Worm (Caenorhabditis elegans) whole organism, L4 larva: ENCODE measurements around the gene W01D2.3.

ENCODE experiments used
- F10B5.3 ChIP-seq: sonication (generic microtip); optimal IDR thresholded peaks from 2 replicates; lab custom pipeline; 2016; ENCODE audit warnings: mild to moderate bottlenecking, missing genetic modification characterization, missing compliant biosample characterization
- F37D6.2 ChIP-seq: sonication (generic microtip); optimal IDR thresholded peaks from 2 replicates; lab custom pipeline; 2016; ENCODE audit warnings: mild to moderate bottlenecking, missing genetic modification characterization, missing compliant biosample characterization
- R02D3.7 ChIP-seq: fragments of 150-350 bp; sonication (generic microtip); optimal IDR thresholded peaks from 3 replicates; lab custom pipeline; 2014; ENCODE audit warnings: missing biosample characterization, missing genetic modification characterization
- T26A8.4 ChIP-seq: fragments of 200-800 bp; sonication (Bioruptor generic); IDR thresholded peaks from 2 replicates; pipeline ENCODE4 v1.3.6; 2022; ENCODE audit warnings: missing genetic modification characterization, missing compliant biosample characterization
- Y105C5A.15 ChIP-seq: fragments of 200-800 bp; sonication (Bioruptor generic); IDR thresholded peaks from 2 replicates; pipeline ENCODE4 v1.3.6; 2022; ENCODE audit warnings: missing genetic modification characterization, missing compliant biosample characterization
- ZK546.5 ChIP-seq, 2 experiments: sonication (generic microtip); optimal IDR thresholded peaks; 2 replicates each; lab custom pipeline; 2017; ENCODE audit warnings: missing biosample characterization in 2 of 2, missing genetic modification characterization in 2 of 2
- aha-1 ChIP-seq: fragments of 150-350 bp; peaks from one replicate; lab custom pipeline; 2014; ENCODE audit warnings: missing biosample characterization, missing genetic modification characterization
- ama-1 ChIP-seq: fragments of 150-350 bp; optimal IDR thresholded peaks from 2 replicates; lab custom pipeline; 2014; ENCODE audit warnings: inconsistent platforms, mixed read lengths
- ceh-32 ChIP-seq: sonication (generic microtip); optimal IDR thresholded peaks from 2 replicates; lab custom pipeline; 2016; ENCODE audit warnings: mild to moderate bottlenecking, missing genetic modification characterization, missing compliant biosample characterization; ENCODE audit not compliant: poor library complexity
- ceh-44 ChIP-seq: fragments of 200-800 bp; sonication (Bioruptor generic); IDR thresholded peaks from 2 replicates; pipeline ENCODE4 v1.3.6; 2022; ENCODE audit warnings: missing genetic modification reagents, missing genetic modification characterization, missing compliant biosample characterization
- ceh-82 ChIP-seq: sonication (generic microtip); optimal IDR thresholded peaks from 2 replicates; lab custom pipeline; 2017; ENCODE audit warnings: missing biosample characterization, missing genetic modification characterization
- ces-1 ChIP-seq: fragments of 150-350 bp; sonication (generic microtip); optimal IDR thresholded peaks from 4 replicates; lab custom pipeline; 2014; ENCODE audit warnings: missing biosample characterization, missing genetic modification reagents, missing genetic modification characterization
- cey-2 ChIP-seq: sonication (generic microtip); optimal IDR thresholded peaks from 3 replicates; lab custom pipeline; 2017; ENCODE audit warnings: missing genetic modification characterization, mild to moderate bottlenecking, missing compliant biosample characterization, antibody characterized with exemption, borderline replicate concordance; ENCODE audit not compliant: insufficient read depth
- daf-12 ChIP-seq: fragments of 150-350 bp; optimal IDR thresholded peaks from 2 replicates; lab custom pipeline; 2014; ENCODE audit warnings: missing biosample characterization, missing genetic modification reagents, missing genetic modification characterization
- daf-16 ChIP-seq, 3 experiments: sonication (generic microtip); optimal IDR thresholded peaks; 2 replicates each; lab custom pipeline; 2016 to 2017; ENCODE audit warnings: missing genetic modification characterization in 3 of 3, missing genetic modification reagents in 3 of 3, mild to moderate bottlenecking in 2 of 3, missing compliant biosample characterization in 2 of 3, missing biosample characterization in 1 of 3, moderate library complexity in 1 of 3
- dmd-6 ChIP-seq: fragments of 200-800 bp; sonication (Bioruptor generic); IDR thresholded peaks from 2 replicates; pipeline ENCODE4 v1.3.6; 2022; ENCODE audit warnings: missing genetic modification reagents, missing genetic modification characterization, missing compliant biosample characterization
- dpl-1 ChIP-seq: fragments of 150-350 bp; optimal IDR thresholded peaks from 2 replicates; lab custom pipeline; 2014; ENCODE audit warnings: missing biosample characterization, missing genetic modification reagents, missing genetic modification characterization
- dve-1 ChIP-seq: sonication (generic microtip); optimal IDR thresholded peaks from 2 replicates; lab custom pipeline; 2017; ENCODE audit warnings: antibody characterized with exemption, mild to moderate bottlenecking, missing genetic modification characterization, missing compliant biosample characterization; ENCODE audit not compliant: insufficient read depth
- egl-27 ChIP-seq: sonication (generic microtip); optimal IDR thresholded peaks from 3 replicates; lab custom pipeline; 2017; ENCODE audit warnings: missing biosample characterization, missing genetic modification reagents, missing genetic modification characterization
- gei-8 ChIP-seq: fragments of 200-800 bp; sonication (Bioruptor generic); optimal IDR thresholded peaks from 2 replicates; lab custom pipeline; 2018; ENCODE audit warnings: mild to moderate bottlenecking, missing genetic modification characterization, missing compliant biosample characterization
- hlh-11 ChIP-seq: fragments of 200-800 bp; sonication (Bioruptor generic); optimal IDR thresholded peaks from 2 replicates; lab custom pipeline; 2018; ENCODE audit warnings: mild to moderate bottlenecking, missing genetic modification characterization, missing compliant biosample characterization
- hlh-30 ChIP-seq: sonication (generic microtip); optimal IDR thresholded peaks from 2 replicates; lab custom pipeline; 2017; ENCODE audit warnings: antibody characterized with exemption, mild to moderate bottlenecking, missing genetic modification characterization, missing compliant biosample characterization; ENCODE audit not compliant: insufficient read depth
- hmg-1.1 ChIP-seq: fragments of 200-800 bp; sonication (Bioruptor generic); IDR thresholded peaks from 2 replicates; pipeline ENCODE4 v1.3.6; 2022; ENCODE audit warnings: missing genetic modification reagents, missing genetic modification characterization, missing compliant biosample characterization
- lin-38 ChIP-seq: fragments of 200-800 bp; sonication (Bioruptor generic); IDR thresholded peaks from 2 replicates; pipeline ENCODE4 v1.3.6; 2022; ENCODE audit warnings: missing genetic modification reagents, missing genetic modification characterization, missing compliant biosample characterization
- lsy-2 ChIP-seq, 2 experiments: fragments of 150-350 bp in 1 of 2; sonication (generic microtip) in 1 of 2; optimal IDR thresholded peaks; 2 replicates each; lab custom pipeline; 2014 to 2017; ENCODE audit warnings: missing biosample characterization in 2 of 2, missing genetic modification characterization in 2 of 2
- madf-9 ChIP-seq: fragments of 200-800 bp; sonication (Bioruptor generic); conservative IDR thresholded peaks from 2 replicates; pipeline ENCODE4 v1.3.6; 2022; ENCODE audit warnings: missing genetic modification reagents, missing genetic modification characterization, missing compliant biosample characterization
- mdl-1 ChIP-seq, 2 experiments: fragments of 150-350 bp in 1 of 2; sonication (generic microtip) in 1 of 2; optimal IDR thresholded peaks; 2 replicates each; lab custom pipeline; 2014 to 2017; ENCODE audit warnings: missing biosample characterization in 2 of 2, missing genetic modification characterization in 2 of 2
- mep-1 ChIP-seq: fragments of 150-350 bp; sonication (generic microtip); optimal IDR thresholded peaks from 3 replicates; lab custom pipeline; 2014; ENCODE audit warnings: missing biosample characterization, missing genetic modification characterization
- mes-2 ChIP-seq: sonication (generic microtip); optimal IDR thresholded peaks from 2 replicates; lab custom pipeline; 2016; ENCODE audit warnings: missing genotype, mild to moderate bottlenecking, missing genetic modification characterization, missing compliant biosample characterization; ENCODE audit not compliant: poor library complexity, severe bottlenecking
- mxl-3 ChIP-seq: fragments of 200-800 bp; sonication (Bioruptor generic); optimal IDR thresholded peaks from 2 replicates; lab custom pipeline; 2018; ENCODE audit warnings: mild to moderate bottlenecking, missing genetic modification characterization, missing compliant biosample characterization
- nhr-10 ChIP-seq: fragments of 150-350 bp; optimal IDR thresholded peaks from 2 replicates; lab custom pipeline; 2014; ENCODE audit warnings: missing biosample characterization, missing genetic modification characterization
- nhr-102 ChIP-seq: sonication (generic microtip); optimal IDR thresholded peaks from 2 replicates; lab custom pipeline; 2016; ENCODE audit warnings: mild to moderate bottlenecking, missing genetic modification characterization, moderate library complexity, missing compliant biosample characterization
- nhr-28 ChIP-seq: fragments of 150-350 bp; optimal IDR thresholded peaks from 2 replicates; lab custom pipeline; 2014; ENCODE audit warnings: missing biosample characterization, missing genetic modification characterization
- nhr-41 ChIP-seq: fragments of 200-800 bp; sonication (Bioruptor generic); IDR thresholded peaks from 2 replicates; pipeline ENCODE4 v1.3.6; 2022; ENCODE audit warnings: missing genetic modification reagents, missing genetic modification characterization, missing compliant biosample characterization
- nhr-48 ChIP-seq: sonication (generic microtip); optimal IDR thresholded peaks from 2 replicates; lab custom pipeline; 2016; ENCODE audit warnings: mild to moderate bottlenecking, missing genetic modification characterization, missing compliant biosample characterization
- nhr-6 ChIP-seq: fragments of 150-350 bp; optimal IDR thresholded peaks from 2 replicates; lab custom pipeline; 2014; ENCODE audit warnings: missing biosample characterization, missing genetic modification characterization
- spr-1 ChIP-seq: sonication (generic microtip); optimal IDR thresholded peaks from 2 replicates; lab custom pipeline; 2016; ENCODE audit warnings: mild to moderate bottlenecking, missing genetic modification characterization, missing compliant biosample characterization
- tag-97 ChIP-seq: fragments of 200-800 bp; sonication (Bioruptor generic); IDR thresholded peaks from 2 replicates; pipeline ENCODE4 v1.3.6; 2022; ENCODE audit warnings: missing genetic modification characterization, missing compliant biosample characterization
- unc-39 ChIP-seq: sonication (generic microtip); optimal IDR thresholded peaks from 2 replicates; lab custom pipeline; 2017; ENCODE audit warnings: missing biosample characterization, missing genetic modification characterization
- unc-62 ChIP-seq, 3 experiments: fragments of 150-350 bp in 1 of 3; sonication (generic microtip); optimal IDR thresholded peaks in 2 of 3; peaks in 1 of 3; 1 replicate in 1 of 3; 2 replicates in 2 of 3; lab custom pipeline; 2014 to 2017; ENCODE audit warnings: missing biosample characterization in 3 of 3, missing genetic modification characterization in 3 of 3, missing genetic modification reagents in 3 of 3, missing genotype in 1 of 3
- zfp-2 ChIP-seq: sonication (generic microtip); optimal IDR thresholded peaks from 2 replicates; lab custom pipeline; 2016; ENCODE audit warnings: mild to moderate bottlenecking, missing genetic modification characterization, missing compliant biosample characterization
- zip-11 ChIP-seq: fragments of 200-800 bp; sonication (Bioruptor generic); IDR thresholded peaks from 2 replicates; pipeline ENCODE4 v1.3.6; 2022; ENCODE audit warnings: missing genetic modification characterization, missing compliant biosample characterization
- ztf-11 ChIP-seq: fragments of 150-350 bp; optimal IDR thresholded peaks from 2 replicates; lab custom pipeline; 2014; ENCODE audit warnings: missing biosample characterization, missing genetic modification characterization

The W01D2.3 gene

ce11 chrII:14841253-14841652, 37.1 kb upstream of the W01D2.3 start (continued):
- TF ChIP-seq nhr-102 (tag; lab: Kevin White, UChicago) (no peak), mep-1 (tag; lab: Kevin White, UChicago) (no peak), nhr-6 (tag; lab: Kevin White, UChicago) (no peak)

- TF ChIP-seq dve-1 (tag; lab: Kevin White, UChicago) (peak; percentile 35), dmd-6 (GFP tag; lab: Robert Waterston, UW) (peak; percentile 82), mxl-3 (GFP tag; lab: Kevin White, UChicago) (peak; percentile 97), nhr-28 (tag; lab: Kevin White, UChicago) (peak; percentile 87), lsy-2 (tag; optimal IDR thresholded peaks at IDR 0.05; lab: Kevin White, UChicago) (peak in 1 of 2 experiments; percentile 26), unc-62 (GFP tag; optimal IDR thresholded peaks at IDR 0.05 in 1 of 2; lab: Kevin White, UChicago) (peak in 1 of 2 experiments; percentile 11), unc-62 (tag; optimal IDR thresholded peaks at IDR 0.05; lab: Kevin White, UChicago) (no peak), cey-2 (tag; lab: Kevin White, UChicago) (peak; percentile 31), daf-16 (GFP tag; optimal IDR thresholded peaks at IDR 0.05; lab: Kevin White, UChicago) (no peak), daf-16 (tag; optimal IDR thresholded peaks at IDR 0.05; lab: Kevin White, UChicago) (peak; percentile 43), mdl-1 (tag; optimal IDR thresholded peaks at IDR 0.05; lab: Kevin White, UChicago) (peak in 1 of 2 experiments; percentile 56), ceh-44 (no peak), hlh-11 (peak; percentile 8), ceh-82 (tag; lab: Kevin White, UChicago) (no peak), gei-8 (GFP tag; lab: Kevin White, UChicago) (peak; percentile 19), nhr-10 (tag; lab: Kevin White, UChicago) (no peak), F10B5.3 (tag; lab: Kevin White, UChicago) (no peak), hlh-30 (tag; lab: Kevin White, UChicago) (peak; percentile 56), zip-11 (GFP tag; lab: Robert Waterston, UW) (no peak), nhr-48 (peak; percentile 70)
Measured at ce11 chrII:14838596-14839215, 34.6 kb upstream of the W01D2.3 start.

ce11 chrII:14832055-14832454, 27.9 kb upstream of the W01D2.3 start:
- no peak for TF ChIP-seq mes-2
- TF ChIP-seq mxl-3 (GFP tag; lab: Kevin White, UChicago), result no peak
- no peak for TF ChIP-seq tag-97 (GFP tag; lab: Robert Waterston, UW)
- TF ChIP-seq ZK546.5 (tag; optimal IDR thresholded peaks at IDR 0.05; lab: Kevin White, UChicago), result no peak
- TF ChIP-seq spr-1, result no peak
- no peak for TF ChIP-seq aha-1 (tag; lab: Kevin White, UChicago)
- no peak for TF ChIP-seq madf-9
- TF ChIP-seq ces-1, result no peak
- TF ChIP-seq mdl-1 (tag; optimal IDR thresholded peaks at IDR 0.05; lab: Kevin White, UChicago), result no peak
- no peak for TF ChIP-seq Y105C5A.15 (GFP tag; lab: Robert Waterston, UW)
- no peak for TF ChIP-seq ztf-11 (tag; lab: Kevin White, UChicago)
- TF ChIP-seq daf-12 (tag; lab: Kevin White, UChicago), result no peak
- TF ChIP-seq ama-1 (lab: Kevin White, UChicago), result no peak
- no peak for TF ChIP-seq hlh-11

- TF ChIP-seq hmg-1.1 (GFP tag; lab: Robert Waterston, UW) (no peak), unc-39 (tag; lab: Kevin White, UChicago) (no peak), daf-16 (GFP tag; optimal IDR thresholded peaks at IDR 0.05; lab: Kevin White, UChicago) (no peak), daf-16 (tag; optimal IDR thresholded peaks at IDR 0.05; lab: Kevin White, UChicago) (no peak), hlh-11 (peak; percentile 45), dmd-6 (GFP tag; lab: Robert Waterston, UW) (peak; percentile 51), nhr-41 (GFP tag; lab: Robert Waterston, UW) (no peak), ceh-82 (tag; lab: Kevin White, UChicago) (no peak), dpl-1 (no peak), ceh-32 (tag; lab: Kevin White, UChicago) (no peak), R02D3.7 (tag; lab: Kevin White, UChicago) (no peak), zfp-2 (tag; lab: Kevin White, UChicago) (no peak), T26A8.4 (no peak), lin-38 (GFP tag; lab: Robert Waterston, UW) (no peak), mdl-1 (tag; optimal IDR thresholded peaks at IDR 0.05; lab: Kevin White, UChicago) (peak in 1 of 2 experiments; percentile 36), F37D6.2 (tag; lab: Kevin White, UChicago) (no peak), mxl-3 (GFP tag; lab: Kevin White, UChicago) (peak; percentile 55), dve-1 (tag; lab: Kevin White, UChicago) (no peak), nhr-10 (tag; lab: Kevin White, UChicago) (peak; percentile 6), egl-27 (tag; lab: Kevin White, UChicago) (no peak), nhr-48 (peak; percentile 38), nhr-28 (tag; lab: Kevin White, UChicago) (peak; percentile 68)
Measured at ce11 chrII:14825413-14825812, 21.3 kb upstream of the W01D2.3 start.
